Worm (Caenorhabditis elegans): ENCODE data around the gene mgrn-1.

Gene mgrn-1

DNA sequence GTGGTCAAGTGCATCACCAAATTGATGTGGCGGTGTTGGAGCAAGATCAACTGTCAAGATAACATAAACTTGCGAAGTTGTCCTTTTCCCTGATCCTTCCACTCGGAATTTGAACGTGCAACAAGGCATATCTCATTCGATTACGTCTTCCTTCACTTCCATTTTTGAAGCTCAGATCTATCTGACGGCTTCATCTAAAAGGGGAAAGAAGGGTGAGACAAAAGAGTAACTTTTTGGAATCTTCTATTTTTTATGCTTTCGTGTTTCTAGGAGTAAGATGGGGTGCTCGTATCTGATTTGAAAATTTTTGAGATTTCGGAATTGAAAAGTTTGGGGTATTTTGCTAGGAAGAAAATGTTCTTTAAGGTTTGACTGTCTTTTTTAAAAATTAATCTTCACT is 44.3 kb downstream of the mgrn-1 start:
- TF ChIP-seq F57C9.4 (tag; optimal IDR thresholded peaks at IDR 0.05) (no peak), let-607 (tag; optimal IDR thresholded peaks at IDR 0.05) (no peak), madf-8 (GFP tag; conservative IDR thresholded peaks at IDR 0.05) (no peak), ZK185.1 (tag; optimal IDR thresholded peaks at IDR 0.05; ENCODE audit: poor library complexity, severe bottlenecking) (no peak), mel-28 (tag; optimal IDR thresholded peaks at IDR 0.05; ENCODE audit: borderline replicate concordance) (no peak), Y95B8A.8 (GFP tag; IDR thresholded peaks at IDR 0.05) (no peak), C06A6.2 (GFP tag; conservative IDR thresholded peaks at IDR 0.05) (no peak), lin-54 (GFP tag; optimal IDR thresholded peaks at IDR 0.05) (no peak), Y53G8AR.9 (GFP tag; conservative IDR thresholded peaks at IDR 0.05) (no peak), snpc-1.1 (tag; optimal IDR thresholded peaks at IDR 0.05; ENCODE audit: insufficient read depth) (no peak), nfyb-1 (GFP tag; IDR thresholded peaks at IDR 0.05) (no peak), rpc-1 (optimal IDR thresholded peaks at IDR 0.05) (no peak), rpc-1 (tag; optimal IDR thresholded peaks at IDR 0.05) (no peak), lin-35 (GFP tag; optimal IDR thresholded peaks at IDR 0.05) (no peak), nhr-120 (GFP tag; IDR thresholded peaks at IDR 0.05) (no peak), mes-4 (tag; optimal IDR thresholded peaks at IDR 0.05) (no peak), lir-1 (GFP tag; conservative IDR thresholded peaks at IDR 0.05) (no peak), tbp1 (GFP tag; optimal IDR thresholded peaks at IDR 0.05) (no peak), ccch-3 (GFP tag; optimal IDR thresholded peaks at IDR 0.05) (no peak), snpc-3.4 (tag; optimal IDR thresholded peaks at IDR 0.05) (no peak), zfh-2 (GFP tag; conservative IDR thresholded peaks at IDR 0.05) (no peak)

- TF ChIP-seq ceh-91 (GFP tag; IDR thresholded peaks at IDR 0.05): no peak
These were observed 48.0 kb downstream of the mgrn-1 start, which contains the start of gene E02H4.8 for ce11 chrX:14263473-14263872. Gene E02H4.8, minus strand, starts transcription at chrX:14263573.

Measured in whole organism, young adult.